Worm (Caenorhabditis elegans) whole organism, L2 larva: Measurements from ENCODE around the gene pdfr-1.

Experiments used
- C34F6.9 ChIP-seq: fragments of 150-350 bp; optimal IDR thresholded peaks from 2 replicates; lab custom pipeline; 2014; ENCODE audit warnings: missing biosample characterization, missing genetic modification characterization
- F13H6.1 ChIP-seq: sonication (generic microtip); optimal IDR thresholded peaks from 2 replicates; lab custom pipeline; 2016; ENCODE audit warnings: missing genetic modification characterization, missing compliant biosample characterization
- R02D3.7 ChIP-seq: fragments of 150-350 bp; optimal IDR thresholded peaks from 2 replicates; lab custom pipeline; 2014; ENCODE audit warnings: missing biosample characterization, missing genetic modification characterization
- Y55F3AM.14 ChIP-seq: fragments of 200-800 bp; sonication (Bioruptor generic); optimal IDR thresholded peaks from 2 replicates; lab custom pipeline; 2018; ENCODE audit warnings: mild to moderate bottlenecking, missing genetic modification characterization, missing compliant biosample characterization
- ZK546.5 ChIP-seq: sonication (generic microtip); optimal IDR thresholded peaks from 2 replicates; lab custom pipeline; 2017; ENCODE audit warnings: missing biosample characterization, missing genetic modification characterization
- alr-1 ChIP-seq: fragments of 150-350 bp; optimal IDR thresholded peaks from 2 replicates; lab custom pipeline; 2014; ENCODE audit warnings: missing biosample characterization, missing genetic modification characterization
- aly-2 ChIP-seq: fragments of 150-350 bp; optimal IDR thresholded peaks from 2 replicates; lab custom pipeline; 2014; ENCODE audit warnings: missing biosample characterization, missing genetic modification characterization
- ama-1 ChIP-seq: fragments of 150-350 bp; optimal IDR thresholded peaks from 2 replicates; lab custom pipeline; 2018; ENCODE audit warnings: inconsistent platforms
- blmp-1 ChIP-seq: sonication (generic microtip); optimal IDR thresholded peaks from 2 replicates; lab custom pipeline; 2017; ENCODE audit warnings: missing genetic modification characterization, mild to moderate bottlenecking, missing compliant biosample characterization, antibody characterized with exemption, moderate library complexity; ENCODE audit not compliant: insufficient read depth
- ceh-16 ChIP-seq: fragments of 150-350 bp; optimal IDR thresholded peaks from 2 replicates; lab custom pipeline; 2014; ENCODE audit warnings: missing biosample characterization, missing genetic modification characterization
- ceh-82 ChIP-seq: fragments of 150-350 bp; optimal IDR thresholded peaks from 2 replicates; lab custom pipeline; 2014; ENCODE audit warnings: missing biosample characterization, missing genetic modification characterization
- crh-2 ChIP-seq: sonication (generic microtip); optimal IDR thresholded peaks from 2 replicates; lab custom pipeline; 2017; ENCODE audit warnings: missing biosample characterization, missing genetic modification characterization
- dmd-4 ChIP-seq: sonication (generic microtip); optimal IDR thresholded peaks from 2 replicates; lab custom pipeline; 2017; ENCODE audit warnings: missing biosample characterization, missing genetic modification characterization
- egl-27 ChIP-seq: sonication (generic microtip); optimal IDR thresholded peaks from 3 replicates; lab custom pipeline; 2017; ENCODE audit warnings: missing biosample characterization, missing genetic modification reagents, missing genetic modification characterization
- elt-1 ChIP-seq: fragments of 150-350 bp; optimal IDR thresholded peaks from 2 replicates; lab custom pipeline; 2014; ENCODE audit warnings: missing biosample characterization, missing genetic modification characterization
- elt-3 ChIP-seq: sonication (generic microtip); optimal IDR thresholded peaks from 2 replicates; lab custom pipeline; 2017; ENCODE audit warnings: missing biosample characterization, missing genetic modification characterization
- fos-1 ChIP-seq: fragments of 150-350 bp; optimal IDR thresholded peaks from 2 replicates; lab custom pipeline; 2014; ENCODE audit warnings: missing biosample characterization, missing genetic modification characterization
- gmeb-1 ChIP-seq: fragments of 150-350 bp; optimal IDR thresholded peaks from 2 replicates; lab custom pipeline; 2014; ENCODE audit warnings: missing biosample characterization, missing genetic modification characterization
- lin-11 ChIP-seq: fragments of 150-350 bp; sonication (generic microtip); optimal IDR thresholded peaks from 2 replicates; lab custom pipeline; 2014; ENCODE audit warnings: missing biosample characterization, missing genetic modification characterization, inconsistent platforms, mixed read lengths
- lin-13 ChIP-seq: fragments of 150-350 bp; optimal IDR thresholded peaks from 2 replicates; lab custom pipeline; 2014; ENCODE audit warnings: missing biosample characterization, missing genetic modification reagents, missing genetic modification characterization
- lin-39 ChIP-seq: fragments of 150-350 bp; optimal IDR thresholded peaks from 2 replicates; lab custom pipeline; 2014; ENCODE audit warnings: missing biosample characterization, missing genetic modification reagents, missing genetic modification characterization
- lsy-2 ChIP-seq, 2 experiments: fragments of 150-350 bp in 1 of 2; sonication (generic microtip) in 1 of 2; optimal IDR thresholded peaks; 2 replicates each; lab custom pipeline; 2014 to 2017; ENCODE audit warnings: missing biosample characterization in 2 of 2, missing genetic modification characterization in 2 of 2
- mab-5 ChIP-seq: fragments of 150-350 bp; optimal IDR thresholded peaks from 2 replicates; lab custom pipeline; 2014; ENCODE audit warnings: missing biosample characterization, missing genetic modification characterization
- mbf-1 ChIP-seq: sonication (generic microtip); optimal IDR thresholded peaks from 2 replicates; lab custom pipeline; 2017; ENCODE audit warnings: missing biosample characterization, missing genetic modification characterization
- mdl-1 ChIP-seq, 2 experiments: fragments of 150-350 bp in 1 of 2; sonication (generic microtip) in 1 of 2; optimal IDR thresholded peaks; 2 replicates each; lab custom pipeline; 2017; ENCODE audit warnings: missing biosample characterization in 2 of 2, missing genetic modification characterization in 2 of 2
- nhr-10 ChIP-seq: sonication (generic microtip); optimal IDR thresholded peaks from 2 replicates; lab custom pipeline; 2017; ENCODE audit warnings: missing biosample characterization, missing genetic modification characterization
- nhr-11 ChIP-seq: fragments of 150-350 bp; optimal IDR thresholded peaks from 2 replicates; lab custom pipeline; 2014; ENCODE audit warnings: missing biosample characterization, missing genetic modification characterization
- nhr-12 ChIP-seq: fragments of 150-350 bp; optimal IDR thresholded peaks from 2 replicates; lab custom pipeline; 2014; ENCODE audit warnings: missing biosample characterization, missing genetic modification characterization
- nhr-129 ChIP-seq: fragments of 150-350 bp; optimal IDR thresholded peaks from 2 replicates; lab custom pipeline; 2014; ENCODE audit warnings: missing biosample characterization, missing genetic modification characterization
- nhr-21 ChIP-seq: fragments of 150-350 bp; optimal IDR thresholded peaks from 2 replicates; lab custom pipeline; 2014; ENCODE audit warnings: missing biosample characterization, missing genetic modification characterization
- nhr-23 ChIP-seq: fragments of 150-350 bp; optimal IDR thresholded peaks from 2 replicates; lab custom pipeline; 2014; ENCODE audit warnings: missing biosample characterization, missing genetic modification reagents, missing genetic modification characterization
- nhr-237 ChIP-seq: fragments of 150-350 bp; optimal IDR thresholded peaks from 2 replicates; lab custom pipeline; 2014; ENCODE audit warnings: missing biosample characterization, missing genetic modification characterization
- nhr-25 ChIP-seq: fragments of 150-350 bp; sonication (generic microtip); optimal IDR thresholded peaks from 3 replicates; lab custom pipeline; 2014; ENCODE audit warnings: missing biosample characterization, missing genetic modification characterization
- nhr-6 ChIP-seq: fragments of 150-350 bp; optimal IDR thresholded peaks from 2 replicates; lab custom pipeline; 2014; ENCODE audit warnings: missing biosample characterization, missing genetic modification characterization
- nhr-77 ChIP-seq: fragments of 150-350 bp; optimal IDR thresholded peaks from 2 replicates; lab custom pipeline; 2014; ENCODE audit warnings: missing biosample characterization, missing genetic modification characterization
- peb-1 ChIP-seq: fragments of 150-350 bp; optimal IDR thresholded peaks from 2 replicates; lab custom pipeline; 2014; ENCODE audit warnings: missing biosample characterization, missing genetic modification characterization
- sem-4 ChIP-seq: fragments of 150-350 bp; optimal IDR thresholded peaks from 2 replicates; lab custom pipeline; 2014; ENCODE audit warnings: missing biosample characterization, missing genetic modification reagents, missing genetic modification characterization
- skn-1 ChIP-seq: sonication (generic microtip); optimal IDR thresholded peaks from 2 replicates; lab custom pipeline; 2017; ENCODE audit warnings: missing biosample characterization, missing genetic modification characterization
- sma-3 ChIP-seq: sonication (generic microtip); optimal IDR thresholded peaks from 2 replicates; lab custom pipeline; 2016; ENCODE audit warnings: missing genetic modification reagents, missing genetic modification characterization, missing compliant biosample characterization
- sma-9 ChIP-seq, 2 experiments: fragments of 150-350 bp in 1 of 2; sonication (generic microtip) in 1 of 2; optimal IDR thresholded peaks; 2 replicates each; lab custom pipeline; 2014 to 2016; ENCODE audit warnings: missing genetic modification characterization in 2 of 2, mild to moderate bottlenecking in 1 of 2, missing biosample characterization in 1 of 2, missing compliant biosample characterization in 1 of 2, missing genetic modification reagents in 1 of 2, moderate library complexity in 1 of 2
- snpc-4 ChIP-seq: fragments of 150-350 bp; optimal IDR thresholded peaks from 2 replicates; lab custom pipeline; 2014; ENCODE audit warnings: missing biosample characterization, missing genetic modification characterization
- unc-39 ChIP-seq: fragments of 150-350 bp; optimal IDR thresholded peaks from 2 replicates; lab custom pipeline; 2014; ENCODE audit warnings: missing biosample characterization, missing genetic modification characterization
- unc-55 ChIP-seq: fragments of 150-350 bp; sonication (generic microtip); optimal IDR thresholded peaks from 3 replicates; lab custom pipeline; 2014; ENCODE audit warnings: missing biosample characterization, missing genetic modification reagents, missing genetic modification characterization
- unc-62 ChIP-seq: fragments of 150-350 bp; optimal IDR thresholded peaks from 2 replicates; lab custom pipeline; 2014; ENCODE audit warnings: missing biosample characterization, missing genetic modification reagents, missing genetic modification characterization
- zag-1 ChIP-seq: fragments of 150-350 bp; optimal IDR thresholded peaks from 2 replicates; lab custom pipeline; 2014; ENCODE audit warnings: missing biosample characterization, missing genetic modification characterization
- ztf-1 ChIP-seq: fragments of 200-800 bp; sonication (Bioruptor generic); conservative IDR thresholded peaks from 2 replicates; pipeline ENCODE4 v1.3.6; 2022; ENCODE audit warnings: missing genetic modification characterization, missing compliant biosample characterization
- ztf-11 ChIP-seq: sonication (generic microtip); optimal IDR thresholded peaks from 2 replicates; lab custom pipeline; 2017; ENCODE audit warnings: missing biosample characterization, missing genetic modification characterization
- ztf-4 ChIP-seq: fragments of 150-350 bp; optimal IDR thresholded peaks from 2 replicates; lab custom pipeline; 2014; ENCODE audit warnings: missing biosample characterization, missing genetic modification characterization

Gene pdfr-1

DNA sequence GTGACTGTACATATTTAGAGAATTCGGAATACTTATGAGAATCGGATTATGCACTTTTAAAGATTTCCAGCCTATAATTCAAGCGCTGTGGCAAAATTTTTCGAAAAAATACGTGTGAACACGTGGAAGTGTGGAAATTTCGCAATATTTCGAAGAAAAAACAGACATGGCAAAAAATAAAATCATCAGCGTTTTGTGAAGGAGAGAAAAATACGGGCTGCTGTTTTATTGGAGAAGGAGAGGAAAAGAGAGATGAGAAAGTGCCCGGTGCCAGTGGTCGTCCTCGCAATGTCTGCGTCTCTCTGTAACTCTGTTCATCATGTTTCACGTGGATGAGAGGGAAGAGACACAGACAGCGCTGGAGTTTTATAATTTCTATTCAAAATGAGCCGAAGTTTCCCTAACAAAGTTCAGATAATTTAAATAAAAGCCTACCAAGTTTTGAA, 45.8 kb downstream of the pdfr-1 start:
- TF ChIP-seq ama-1 (lab: Kevin White, UChicago) (peak; percentile 73), nhr-23 (tag; lab: Kevin White, UChicago) (no peak), gmeb-1 (tag; lab: Kevin White, UChicago) (peak; percentile 55), zag-1 (tag; lab: Kevin White, UChicago) (peak; percentile 75), egl-27 (tag; lab: Kevin White, UChicago) (peak; percentile 8), nhr-129 (tag; lab: Kevin White, UChicago) (peak; percentile 88), ceh-16 (tag; lab: Kevin White, UChicago) (no peak), lin-11 (tag; lab: Kevin White, UChicago) (peak; percentile 4), lsy-2 (tag; optimal IDR thresholded peaks at IDR 0.05; lab: Kevin White, UChicago) (peak; percentile 52 to 86), ZK546.5 (tag; lab: Kevin White, UChicago) (no peak), lin-39 (tag; lab: Kevin White, UChicago) (no peak), lin-13 (GFP tag; lab: Kevin White, UChicago) (peak; percentile 82), nhr-12 (tag; lab: Kevin White, UChicago) (no peak), snpc-4 (tag; lab: Kevin White, UChicago) (peak; percentile 77), sem-4 (peak; percentile 58), nhr-6 (peak; percentile 82), Y55F3AM.14 (GFP tag; lab: Kevin White, UChicago) (peak; percentile 64), C34F6.9 (tag; lab: Kevin White, UChicago) (peak; percentile 86), nhr-25 (tag; lab: Kevin White, UChicago) (peak; percentile 52), nhr-11 (tag; lab: Kevin White, UChicago) (no peak), unc-39 (tag; lab: Kevin White, UChicago) (no peak), nhr-21 (peak; percentile 58), sma-3 (GFP tag; lab: Kevin White, UChicago) (peak; percentile 78), unc-55 (GFP tag; lab: Kevin White, UChicago) (peak; percentile 86), peb-1 (tag; lab: Kevin White, UChicago) (no peak), skn-1 (tag; lab: Kevin White, UChicago) (no peak), mbf-1 (no peak), F13H6.1 (tag; lab: Kevin White, UChicago) (peak; percentile 73), ztf-1 (GFP tag; lab: Robert Waterston, UW) (no peak), R02D3.7 (no peak), mdl-1 (tag; optimal IDR thresholded peaks at IDR 0.05; lab: Kevin White, UChicago) (peak; percentile 78 to 85), unc-62 (no peak), aly-2 (tag; lab: Kevin White, UChicago) (no peak), fos-1 (peak; percentile 63), nhr-237 (tag; lab: Kevin White, UChicago) (no peak), crh-2 (tag; lab: Kevin White, UChicago) (peak; percentile 88), ztf-4 (tag; lab: Kevin White, UChicago) (peak; percentile 92), blmp-1 (peak; percentile 54), elt-3 (tag; lab: Kevin White, UChicago) (no peak), alr-1 (tag; lab: Kevin White, UChicago) (no peak), elt-1 (tag; lab: Kevin White, UChicago) (no peak), sma-9 (GFP tag; optimal IDR thresholded peaks at IDR 0.05; lab: Kevin White, UChicago) (peak; percentile 86), sma-9 (tag; optimal IDR thresholded peaks at IDR 0.05; lab: Kevin White, UChicago) (no peak), ztf-11 (tag; lab: Kevin White, UChicago) (no peak), ceh-82 (tag; lab: Kevin White, UChicago) (no peak), nhr-10 (tag; lab: Kevin White, UChicago) (no peak), nhr-77 (tag; lab: Kevin White, UChicago) (no peak), mab-5 (tag; lab: Kevin White, UChicago) (peak; percentile 63), dmd-4 (tag; lab: Kevin White, UChicago) (no peak)
